Fruit fly (Drosophila melanogaster): Measurements from ENCODE around the gene Srx.

Srx gene

DNA sequence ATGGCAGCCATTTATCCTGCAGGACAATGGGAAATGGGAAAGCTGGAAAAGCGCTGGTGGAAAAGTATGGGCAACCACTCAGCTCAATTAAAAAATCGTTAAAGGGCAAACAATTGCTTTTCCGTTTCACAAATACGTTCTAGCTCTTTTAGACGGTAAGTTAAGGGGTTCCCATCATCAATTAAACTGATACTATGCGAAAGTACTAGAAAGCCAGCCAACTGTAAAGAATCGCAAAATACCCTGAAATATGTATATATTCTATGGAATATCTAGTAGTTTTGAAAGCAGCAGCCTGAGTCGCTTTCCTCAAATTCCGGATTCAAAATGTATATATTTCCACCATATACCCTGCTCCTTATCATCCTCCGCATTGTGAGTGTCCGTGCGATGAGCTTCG is 26.6 kb downstream of the Srx start, which contains the start of gene CG12985:
TSS of gene CG12985 (plus strand) at position 301 of the 400 bp plus-strand sequence.
- TF ChIP-seq psq (GFP tag; optimal IDR thresholded peaks at IDR 0.05) (no peak), Rel (GFP tag; optimal IDR thresholded peaks at IDR 0.05) (no peak), Rel (tag; optimal IDR thresholded peaks at IDR 0.05) (no peak), tai (GFP tag; optimal IDR thresholded peaks at IDR 0.05) (no peak), Hnf4 (GFP tag; optimal IDR thresholded peaks at IDR 0.05) (no peak), dmrt93B (GFP tag; optimal IDR thresholded peaks at IDR 0.05) (no peak), CG32264 (GFP tag; optimal IDR thresholded peaks at IDR 0.05) (no peak), Abd-B (GFP tag; optimal IDR thresholded peaks at IDR 0.05) (no peak)

DNA sequence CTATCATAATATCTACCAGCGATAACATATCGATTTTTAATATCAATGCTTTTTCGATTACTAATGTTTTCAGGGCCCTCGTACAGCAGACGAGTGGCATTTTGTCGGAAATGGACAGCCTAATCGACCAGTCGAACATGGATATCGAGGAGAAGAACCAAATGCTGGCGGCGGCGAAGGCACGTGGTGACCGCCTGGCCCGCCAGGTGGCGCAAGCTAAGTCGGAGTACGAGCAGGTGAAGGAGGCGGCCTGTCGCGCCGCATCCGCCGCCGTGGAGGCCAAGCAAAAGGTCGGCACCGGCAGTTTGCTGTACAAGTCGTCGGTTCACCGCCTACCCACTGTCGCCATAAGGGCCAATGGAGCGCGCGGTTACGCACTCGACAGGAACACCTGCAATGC is 27.8 kb downstream of the Srx start:
- TF ChIP-seq ey (GFP tag; optimal IDR thresholded peaks at IDR 0.05) (no peak), sage (GFP tag; optimal IDR thresholded peaks at IDR 0.05) (no peak), Sp1 (GFP tag; optimal IDR thresholded peaks at IDR 0.05) (no peak), brk (GFP tag; optimal IDR thresholded peaks at IDR 0.05) (no peak), Vsx2 (GFP tag; optimal IDR thresholded peaks at IDR 0.05; ENCODE audit: partially characterized antibody) (no peak), h (GFP tag; optimal IDR thresholded peaks at IDR 0.05) (no peak), Abd-B (GFP tag; optimal IDR thresholded peaks at IDR 0.05) (no peak), dl (GFP tag; optimal IDR thresholded peaks at IDR 0.05; ENCODE audit: insufficient read depth in 1 of 2, partially characterized antibody in 2 of 2) (no peak), N (GFP tag; optimal IDR thresholded peaks at IDR 0.05) (no peak), Dfd (GFP tag; optimal IDR thresholded peaks at IDR 0.05) (no peak), Myc (optimal IDR thresholded peaks at IDR 0.05) (no peak), Hr78 (GFP tag; optimal IDR thresholded peaks at IDR 0.05) (no peak), dsf (GFP tag; optimal IDR thresholded peaks at IDR 0.05; ENCODE audit: borderline replicate concordance) (no peak), Jra (GFP tag; optimal IDR thresholded peaks at IDR 0.05) (no peak), tai (GFP tag; optimal IDR thresholded peaks at IDR 0.05) (no peak), foxo (GFP tag; optimal IDR thresholded peaks at IDR 0.05) (no peak), psq (GFP tag; optimal IDR thresholded peaks at IDR 0.05) (no peak), CG9705 (GFP tag; optimal IDR thresholded peaks at IDR 0.05) (no peak), rgr (GFP tag; optimal IDR thresholded peaks at IDR 0.05) (no peak)

DNA sequence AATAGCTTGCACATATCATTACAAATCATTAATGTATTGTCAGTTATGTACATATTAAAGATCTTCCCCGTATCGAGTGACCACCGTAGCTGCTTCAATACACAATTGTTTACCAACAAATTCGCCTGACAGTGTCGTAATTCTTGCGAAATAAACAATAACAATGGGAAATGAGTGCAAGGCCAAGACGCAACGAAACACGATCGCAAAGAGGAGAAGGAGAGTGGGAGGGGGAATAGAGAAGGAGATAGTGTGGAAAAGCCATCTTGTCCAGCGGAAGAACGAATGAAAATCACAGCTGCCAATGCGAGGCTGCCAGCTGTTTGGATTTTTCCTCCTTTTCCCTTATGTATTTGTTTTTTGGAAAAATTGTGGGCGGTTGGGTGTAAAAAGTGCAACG is 28.5 kb downstream of the Srx start:
- TF ChIP-seq pan (optimal IDR thresholded peaks at IDR 0.05) (no peak), psq (GFP tag; optimal IDR thresholded peaks at IDR 0.05) (peak; percentile 13)

DNA sequence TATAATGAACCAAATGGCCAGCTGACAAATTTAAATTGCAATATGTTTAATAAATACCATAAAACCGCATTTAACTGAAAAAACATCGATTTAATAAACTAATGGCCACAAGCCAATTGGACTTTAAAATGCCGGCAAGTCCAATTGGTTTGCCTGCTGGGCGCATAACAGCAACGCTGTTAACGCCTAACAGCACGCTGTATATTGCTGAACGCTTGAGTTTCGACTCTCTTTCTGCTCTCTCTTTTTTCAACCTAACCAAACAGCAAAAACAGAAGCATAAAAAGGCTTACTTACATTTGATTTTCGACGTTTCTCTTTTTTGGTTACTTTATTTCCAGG is 29.3 kb downstream of the Srx start:
- TF ChIP-seq usp (GFP tag; optimal IDR thresholded peaks at IDR 0.05) (no peak), rgr (GFP tag; optimal IDR thresholded peaks at IDR 0.05) (no peak), Hnf4 (GFP tag; optimal IDR thresholded peaks at IDR 0.05) (no peak), pan (optimal IDR thresholded peaks at IDR 0.05) (no peak), fru (GFP tag; optimal IDR thresholded peaks at IDR 0.05) (no peak), GATAd (GFP tag; optimal IDR thresholded peaks at IDR 0.05) (no peak), foxo (GFP tag; optimal IDR thresholded peaks at IDR 0.05) (no peak), ey (GFP tag; optimal IDR thresholded peaks at IDR 0.05) (no peak), dsf (GFP tag; optimal IDR thresholded peaks at IDR 0.05; ENCODE audit: borderline replicate concordance) (no peak), HLH106 (tag; optimal IDR thresholded peaks at IDR 0.05) (no peak), lola (GFP tag; optimal IDR thresholded peaks at IDR 0.05) (no peak), Vsx2 (GFP tag; optimal IDR thresholded peaks at IDR 0.05; ENCODE audit: partially characterized antibody) (no peak), Abd-B (GFP tag; optimal IDR thresholded peaks at IDR 0.05) (no peak), brk (GFP tag; optimal IDR thresholded peaks at IDR 0.05) (no peak), Jra (GFP tag; optimal IDR thresholded peaks at IDR 0.05) (no peak), Rel (GFP tag; optimal IDR thresholded peaks at IDR 0.05) (no peak), Rel (tag; optimal IDR thresholded peaks at IDR 0.05) (no peak), Dfd (GFP tag; optimal IDR thresholded peaks at IDR 0.05) (no peak), tai (GFP tag; optimal IDR thresholded peaks at IDR 0.05) (no peak), Sp1 (GFP tag; optimal IDR thresholded peaks at IDR 0.05) (no peak)

DNA sequence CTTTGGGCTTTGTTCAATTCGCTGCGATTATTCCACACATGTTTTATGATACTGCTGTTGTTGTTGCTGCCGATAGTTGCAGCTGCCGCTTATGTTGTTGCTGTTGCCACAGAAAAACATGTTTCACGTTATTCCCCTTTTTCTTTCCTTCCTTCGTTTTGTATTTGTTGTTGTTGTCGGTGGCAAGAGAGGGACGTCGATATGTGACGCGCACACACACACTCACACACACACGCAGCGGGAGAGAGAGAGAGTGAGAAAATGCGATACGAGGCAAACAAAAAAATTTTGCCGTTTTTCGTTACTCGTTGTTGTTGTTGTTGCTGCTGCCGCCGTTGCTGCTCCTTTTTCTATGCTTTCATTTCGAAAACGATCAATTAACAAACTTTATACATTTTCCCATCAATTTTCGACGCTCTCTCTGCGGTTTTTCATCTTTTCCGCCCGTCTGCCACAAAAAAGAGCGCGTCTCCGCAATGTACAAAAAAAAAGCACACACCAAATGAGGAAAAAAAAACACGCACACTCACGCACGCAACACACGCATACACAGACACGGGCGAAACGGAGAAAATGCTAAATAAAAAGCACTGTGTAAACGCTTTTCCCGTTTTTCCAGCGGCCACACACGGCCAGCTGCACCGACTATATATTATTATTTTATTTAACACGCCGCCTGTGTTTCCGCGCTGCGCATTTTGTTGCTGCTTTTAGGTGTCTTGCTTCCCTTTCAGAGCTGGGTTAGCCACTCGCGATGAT is 29.9 kb downstream of the Srx start:
- TF ChIP-seq h (GFP tag; optimal IDR thresholded peaks at IDR 0.05) (peak; percentile 28), Hnf4 (GFP tag; optimal IDR thresholded peaks at IDR 0.05) (no peak), sage (GFP tag; optimal IDR thresholded peaks at IDR 0.05) (no peak), br (GFP tag; optimal IDR thresholded peaks at IDR 0.05) (peak; percentile 44), Dfd (GFP tag; optimal IDR thresholded peaks at IDR 0.05) (peak; percentile 46), Mio (GFP tag; optimal IDR thresholded peaks at IDR 0.05) (no peak), Jra (GFP tag; optimal IDR thresholded peaks at IDR 0.05) (no peak), Vsx2 (GFP tag; optimal IDR thresholded peaks at IDR 0.05; ENCODE audit: partially characterized antibody) (no peak), Hr78 (GFP tag; optimal IDR thresholded peaks at IDR 0.05) (no peak), ey (GFP tag; optimal IDR thresholded peaks at IDR 0.05) (peak; percentile 1), brk (GFP tag; optimal IDR thresholded peaks at IDR 0.05) (peak; percentile 56), GATAd (GFP tag; optimal IDR thresholded peaks at IDR 0.05) (no peak), pan (optimal IDR thresholded peaks at IDR 0.05) (no peak), CrebA (GFP tag; optimal IDR thresholded peaks at IDR 0.05; ENCODE audit: borderline replicate concordance) (no peak), sv (GFP tag; optimal IDR thresholded peaks at IDR 0.05) (peak; percentile 1), foxo (GFP tag; optimal IDR thresholded peaks at IDR 0.05) (no peak), N (GFP tag; optimal IDR thresholded peaks at IDR 0.05) (no peak), jim (GFP tag; optimal IDR thresholded peaks at IDR 0.05) (no peak), Myc (optimal IDR thresholded peaks at IDR 0.05) (no peak), dsf (GFP tag; optimal IDR thresholded peaks at IDR 0.05; ENCODE audit: borderline replicate concordance) (no peak), Rel (GFP tag; optimal IDR thresholded peaks at IDR 0.05) (no peak), Rel (tag; optimal IDR thresholded peaks at IDR 0.05) (peak; percentile 99), lola (GFP tag; optimal IDR thresholded peaks at IDR 0.05) (no peak), HLH106 (tag; optimal IDR thresholded peaks at IDR 0.05) (peak; percentile 24), dmrt93B (GFP tag; optimal IDR thresholded peaks at IDR 0.05) (no peak), psq (GFP tag; optimal IDR thresholded peaks at IDR 0.05) (peak; percentile 69), tai (GFP tag; optimal IDR thresholded peaks at IDR 0.05) (no peak), usp (GFP tag; optimal IDR thresholded peaks at IDR 0.05) (no peak), Hr83 (GFP tag; optimal IDR thresholded peaks at IDR 0.05; ENCODE audit: poor library complexity, severe bottlenecking) (no peak), fru (GFP tag; optimal IDR thresholded peaks at IDR 0.05) (no peak)
